Worm (Caenorhabditis elegans) whole organism, L1 larva: ENCODE measurements around the gene atp-4.

Experiments
- C34B4.2 ChIP-seq: sonication (generic microtip); optimal IDR thresholded peaks from 2 replicates; lab custom pipeline; 2017; ENCODE audit warnings: mild to moderate bottlenecking, missing genetic modification characterization, missing compliant biosample characterization
- aly-2 ChIP-seq: fragments of 150-350 bp; optimal IDR thresholded peaks from 2 replicates; lab custom pipeline; 2014; ENCODE audit warnings: missing biosample characterization, missing genetic modification characterization
- ama-1 ChIP-seq: fragments of 150-350 bp; optimal IDR thresholded peaks from 2 replicates; lab custom pipeline; 2014
- ces-1 ChIP-seq: fragments of 150-350 bp; optimal IDR thresholded peaks from 2 replicates; lab custom pipeline; 2014; ENCODE audit warnings: missing biosample characterization, missing genetic modification reagents, missing genetic modification characterization
- elt-2 ChIP-seq: sonication (generic microtip); optimal IDR thresholded peaks from 2 replicates; lab custom pipeline; 2016; ENCODE audit warnings: missing genetic modification characterization, mild to moderate bottlenecking, inconsistent platforms, missing compliant biosample characterization, missing genetic modification reagents
- elt-3 ChIP-seq, 6 experiments: fragments of 150-350 bp in 1 of 6; sonication (generic microtip); optimal IDR thresholded peaks; 2 replicates each; lab custom pipeline; 2017 to 2018; ENCODE audit warnings: missing biosample characterization in 6 of 6, missing genetic modification characterization in 6 of 6, inconsistent platforms in 1 of 6
- fkh-10 ChIP-seq: sonication (generic microtip); optimal IDR thresholded peaks from 2 replicates; lab custom pipeline; 2017; ENCODE audit warnings: missing biosample characterization, missing genetic modification reagents, missing genetic modification characterization
- fos-1 ChIP-seq: fragments of 150-350 bp; optimal IDR thresholded peaks from 2 replicates; lab custom pipeline; 2014; ENCODE audit warnings: missing biosample characterization, missing genetic modification characterization
- grh-1 ChIP-seq: fragments of 200-800 bp; sonication (Bioruptor generic); IDR thresholded peaks from 2 replicates; pipeline ENCODE4 v1.3.6; 2022; ENCODE audit warnings: missing genetic modification reagents, missing genetic modification characterization, missing compliant biosample characterization
- hpl-2 ChIP-seq: fragments of 150-350 bp; optimal IDR thresholded peaks from 2 replicates; lab custom pipeline; 2014; ENCODE audit warnings: missing biosample characterization, missing genetic modification reagents, missing genetic modification characterization
- jun-1 ChIP-seq: fragments of 150-350 bp; optimal IDR thresholded peaks from 2 replicates; lab custom pipeline; 2014; ENCODE audit warnings: missing biosample characterization, missing genetic modification reagents, missing genetic modification characterization
- mdl-1 ChIP-seq, 2 experiments: fragments of 150-350 bp; optimal IDR thresholded peaks; 2 replicates each; lab custom pipeline; 2014 to 2017; ENCODE audit warnings: missing biosample characterization in 2 of 2, missing genetic modification characterization in 2 of 2, inconsistent platforms in 1 of 2
- mep-1 ChIP-seq: fragments of 150-350 bp; optimal IDR thresholded peaks from 2 replicates; lab custom pipeline; 2014; ENCODE audit warnings: missing biosample characterization, missing genetic modification characterization
- nhr-12 ChIP-seq: sonication (generic microtip); optimal IDR thresholded peaks from 2 replicates; lab custom pipeline; 2017; ENCODE audit warnings: missing biosample characterization, missing genetic modification characterization
- nhr-237 ChIP-seq: fragments of 150-350 bp; optimal IDR thresholded peaks from 2 replicates; lab custom pipeline; 2014; ENCODE audit warnings: missing biosample characterization, missing genetic modification characterization
- nhr-28 ChIP-seq: fragments of 150-350 bp; optimal IDR thresholded peaks from 2 replicates; lab custom pipeline; 2014; ENCODE audit warnings: missing biosample characterization, missing genetic modification characterization
- pax-3 ChIP-seq: fragments of 200-800 bp; sonication (Bioruptor generic); optimal IDR thresholded peaks from 2 replicates; lab custom pipeline; 2018; ENCODE audit warnings: mild to moderate bottlenecking, missing genetic modification characterization, moderate library complexity, missing compliant biosample characterization
- pqm-1 ChIP-seq: sonication (generic microtip); optimal IDR thresholded peaks from 3 replicates; lab custom pipeline; 2017; ENCODE audit warnings: missing biosample characterization, missing genetic modification characterization
- sptf-1 ChIP-seq: fragments of 150-350 bp; optimal IDR thresholded peaks from 2 replicates; lab custom pipeline; 2014; ENCODE audit warnings: missing biosample characterization, missing genetic modification characterization
- tbx-2 ChIP-seq: sonication (generic microtip); optimal IDR thresholded peaks from 2 replicates; lab custom pipeline; 2016; ENCODE audit warnings: missing genetic modification characterization, missing compliant biosample characterization
- tlp-1 ChIP-seq: fragments of 150-350 bp; optimal IDR thresholded peaks from 2 replicates; lab custom pipeline; 2014; ENCODE audit warnings: missing biosample characterization, missing genetic modification characterization
- unc-130 ChIP-seq: fragments of 150-350 bp; optimal IDR thresholded peaks from 2 replicates; lab custom pipeline; 2017; ENCODE audit warnings: missing biosample characterization, missing genetic modification characterization, inconsistent platforms
- unc-30 ChIP-seq: sonication (generic microtip); optimal IDR thresholded peaks from 2 replicates; lab custom pipeline; 2017; ENCODE audit warnings: missing biosample characterization, missing genetic modification characterization
- unc-86 ChIP-seq: sonication (generic microtip); optimal IDR thresholded peaks from 2 replicates; lab custom pipeline; 2016; ENCODE audit warnings: missing genetic modification characterization, missing compliant biosample characterization
- vab-15 ChIP-seq: sonication (generic microtip); optimal IDR thresholded peaks from 2 replicates; lab custom pipeline; 2017; ENCODE audit warnings: missing genotype, mild to moderate bottlenecking, missing genetic modification characterization, missing compliant biosample characterization
- xbp-1 ChIP-seq: sonication (generic microtip); optimal IDR thresholded peaks from 2 replicates; lab custom pipeline; 2016; ENCODE audit warnings: missing genetic modification characterization, missing compliant biosample characterization
- ztf-4 ChIP-seq: fragments of 150-350 bp; optimal IDR thresholded peaks from 2 replicates; lab custom pipeline; 2014; ENCODE audit warnings: missing biosample characterization, missing genetic modification characterization

Gene atp-4

ce11 chrV:6390163-6390562 is 36.7 kb downstream of the atp-4 start, which contains the start of gene F57F4.1:
F57F4.1 (plus strand) TSS chrV:6390463.
- TF ChIP-seq grh-1 (GFP tag; lab: Robert Waterston, UW) = no peak
- TF ChIP-seq tlp-1 (tag; lab: Kevin White, UChicago) = no peak
- no peak for TF ChIP-seq fos-1 (tag; lab: Kevin White, UChicago)

- TF ChIP-seq ztf-4 (tag; lab: Kevin White, UChicago) = no peak
- TF ChIP-seq hpl-2 (GFP tag; lab: Kevin White, UChicago) = no peak
- TF ChIP-seq nhr-12 (tag; lab: Kevin White, UChicago) = no peak
- no peak for TF ChIP-seq unc-130 (tag; lab: Kevin White, UChicago)
- no peak for TF ChIP-seq tbx-2 (tag; lab: Kevin White, UChicago)
- no peak for TF ChIP-seq nhr-237 (tag; lab: Kevin White, UChicago)
- no peak for TF ChIP-seq vab-15 (tag; lab: Kevin White, UChicago)
- no peak for TF ChIP-seq pax-3 (tag; lab: Kevin White, UChicago)
These were observed 37.3 kb downstream of the atp-4 start, which contains the start of gene F57F4.2 for ce11 chrV:6389634-6390033. F57F4.2 (minus strand) TSS chrV:6389734.

- TF ChIP-seq mdl-1 (tag; optimal IDR thresholded peaks at IDR 0.05; lab: Kevin White, UChicago) = no peak
- no peak for TF ChIP-seq xbp-1
- TF ChIP-seq unc-86 (tag; lab: Kevin White, UChicago) = no peak
- no peak for TF ChIP-seq C34B4.2 (tag; lab: Kevin White, UChicago)
- TF ChIP-seq ces-1 (GFP tag; lab: Kevin White, UChicago) = no peak
- no peak for TF ChIP-seq nhr-28 (tag; lab: Kevin White, UChicago)
- TF ChIP-seq grh-1 (GFP tag; lab: Robert Waterston, UW) = no peak
- TF ChIP-seq elt-2 (tag; lab: Kevin White, UChicago) = no peak
- no peak for TF ChIP-seq sptf-1 (tag; lab: Kevin White, UChicago)
- TF ChIP-seq unc-30 (tag; lab: Kevin White, UChicago) = no peak
- no peak for TF ChIP-seq jun-1 (tag; lab: Kevin White, UChicago)
- no peak for TF ChIP-seq elt-3 (tag; optimal IDR thresholded peaks at IDR 0.05; lab: Kevin White, UChicago)
- no peak for TF ChIP-seq mep-1 (tag; lab: Kevin White, UChicago)
- no peak for TF ChIP-seq pqm-1
- TF ChIP-seq tlp-1 (tag; lab: Kevin White, UChicago) = no peak
- TF ChIP-seq aly-2 (tag; lab: Kevin White, UChicago) = no peak
- no peak for TF ChIP-seq fkh-10
- TF ChIP-seq ama-1 = no peak
These were observed 41.1 kb downstream of the atp-4 start for ce11 chrV:6385677-6386276.
